Worm (Caenorhabditis elegans): ENCODE measurements around the gene E02H4.5.

Gene E02H4.5

ce11 chrX:14292632-14293031, 37.7 kb upstream of the E02H4.5 start (continued):
- TF ChIP-seq nhr-111 (GFP tag; optimal IDR thresholded peaks at IDR 0.05) = no peak
- TF ChIP-seq mxl-3 (GFP tag; optimal IDR thresholded peaks at IDR 0.05) = no peak
- peak; percentile 29 for TF ChIP-seq hlh-11 (tag; optimal IDR thresholded peaks at IDR 0.05)

- TF ChIP-seq aha-1 (tag) = peak; percentile 73
- TF ChIP-seq set-16 (GFP tag; IDR thresholded peaks at IDR 0.05) = peak; percentile 82
- no peak for TF ChIP-seq lin-15B (tag; optimal IDR thresholded peaks at IDR 0.05)
- TF ChIP-seq dmd-8 (GFP tag; IDR thresholded peaks at IDR 0.05) = no peak
Observed at ce11 chrX:14289993-14290392, 35.1 kb upstream of the E02H4.5 start.

DNA sequence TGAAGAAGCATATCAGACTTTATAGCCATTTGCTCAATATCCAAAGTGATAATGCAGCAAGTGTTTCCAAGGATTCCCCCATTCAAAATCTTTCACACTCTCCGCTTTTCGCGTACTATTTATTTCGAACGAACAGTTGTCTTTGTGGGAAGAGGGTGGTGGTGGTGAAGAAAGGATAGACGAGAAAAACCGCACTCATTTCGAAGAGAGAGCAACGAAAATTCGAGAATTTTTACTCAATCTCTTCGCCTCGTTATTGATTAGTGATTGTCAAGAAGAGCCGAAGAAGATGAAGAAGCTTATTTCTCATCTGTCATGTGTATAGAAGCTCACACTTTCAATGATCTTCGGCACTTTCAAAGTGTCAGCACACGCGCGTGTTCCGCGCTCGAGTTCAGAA, 33.0 kb upstream of the E02H4.5 start:
- TF ChIP-seq skn-1 (tag; optimal IDR thresholded peaks at IDR 0.05) (no peak), nhr-11 (tag; optimal IDR thresholded peaks at IDR 0.05) (peak; percentile 91), attf-4 (tag; optimal IDR thresholded peaks at IDR 0.05) (no peak), snpc-4 (tag; optimal IDR thresholded peaks at IDR 0.05) (no peak), hlh-11 (tag; optimal IDR thresholded peaks at IDR 0.05) (peak; percentile 53), hmg-1.1 (GFP tag; IDR thresholded peaks at IDR 0.05) (peak; percentile 25; the same call in 1 of the 2 replicates), fos-1 (tag; optimal IDR thresholded peaks at IDR 0.05) (no peak), ceh-44 (GFP tag; IDR thresholded peaks at IDR 0.05) (no peak), lin-13 (GFP tag; optimal IDR thresholded peaks at IDR 0.05) (no peak), gei-8 (GFP tag; optimal IDR thresholded peaks at IDR 0.05) (no peak), tra-1 (GFP tag; IDR thresholded peaks at IDR 0.05) (no peak), daf-16 (GFP tag; optimal IDR thresholded peaks at IDR 0.05) (peak in 1 of 2 experiments; percentile 84), daf-16 (tag; optimal IDR thresholded peaks at IDR 0.05) (no peak), egl-27 (tag; optimal IDR thresholded peaks at IDR 0.05) (no peak), R02D3.7 (tag; optimal IDR thresholded peaks at IDR 0.05) (no peak), ceh-20 (GFP tag; IDR thresholded peaks at IDR 0.05) (no peak), D1046.2 (GFP tag; IDR thresholded peaks at IDR 0.05) (no peak), aly-2 (tag; optimal IDR thresholded peaks at IDR 0.05) (no peak), mxl-2 (GFP tag; conservative IDR thresholded peaks at IDR 0.05) (no peak), rbr-2 (tag; optimal IDR thresholded peaks at IDR 0.05) (no peak), lin-39 (tag; optimal IDR thresholded peaks at IDR 0.05) (no peak), lsy-2 (tag; optimal IDR thresholded peaks at IDR 0.05) (no peak), ZK337.2 (GFP tag; IDR thresholded peaks at IDR 0.05) (0 out of 2 replicates have a peak, but pooled peaks have one; percentile 2), ces-1 (GFP tag; optimal IDR thresholded peaks at IDR 0.05) (no peak), ctbp-1 (GFP tag; IDR thresholded peaks at IDR 0.05) (no peak), ztf-11 (tag; optimal IDR thresholded peaks at IDR 0.05) (no peak), aha-1 (tag) (peak; percentile 85), unc-130 (GFP tag; optimal IDR thresholded peaks at IDR 0.05) (no peak), dve-1 (tag; optimal IDR thresholded peaks at IDR 0.05; ENCODE audit: insufficient read depth) (no peak), cey-2 (tag; optimal IDR thresholded peaks at IDR 0.05; ENCODE audit: borderline replicate concordance, insufficient read depth) (no peak), saeg-2 (GFP tag; IDR thresholded peaks at IDR 0.05) (no peak), hlh-30 (tag; optimal IDR thresholded peaks at IDR 0.05; ENCODE audit: insufficient read depth) (peak; percentile 33), daf-8 (GFP tag; IDR thresholded peaks at IDR 0.05) (no peak), nhr-76 (tag; optimal IDR thresholded peaks at IDR 0.05) (no peak), dmd-6 (GFP tag; IDR thresholded peaks at IDR 0.05) (no peak), ztf-7 (tag; optimal IDR thresholded peaks at IDR 0.05) (no peak)
